Worm (Caenorhabditis elegans) whole organism, early embryonic: ENCODE data around the gene acs-22.

Source experiments
- F13C5.2 ChIP-seq: sonication (generic microtip); optimal IDR thresholded peaks from 2 replicates; lab custom pipeline; 2017; ENCODE audit warnings: mild to moderate bottlenecking, missing genetic modification characterization, inconsistent platforms, missing compliant biosample characterization
- aly-1 ChIP-seq: sonication (generic microtip); optimal IDR thresholded peaks from 2 replicates; lab custom pipeline; 2016; ENCODE audit warnings: missing genetic modification characterization, missing compliant biosample characterization
- ama-1 ChIP-seq: fragments of 150-350 bp; optimal IDR thresholded peaks from 2 replicates; lab custom pipeline; 2014
- ceh-13 ChIP-seq: fragments of 200-800 bp; sonication (Bioruptor generic); optimal IDR thresholded peaks from 2 replicates; lab custom pipeline; 2018; ENCODE audit warnings: mild to moderate bottlenecking, missing genetic modification characterization, missing compliant biosample characterization
- ets-7 ChIP-seq: sonication (generic microtip); optimal IDR thresholded peaks from 2 replicates; lab custom pipeline; 2016; ENCODE audit warnings: missing genotype, missing genetic modification characterization, missing compliant biosample characterization
- flt-1 ChIP-seq: fragments of 200-800 bp; sonication (Bioruptor generic); IDR thresholded peaks from 2 replicates; pipeline ENCODE4 v1.3.6; 2022; ENCODE audit warnings: missing genetic modification characterization, missing compliant biosample characterization
- hmg-4 ChIP-seq: fragments of 200-800 bp; sonication (Bioruptor generic); optimal IDR thresholded peaks from 2 replicates; lab custom pipeline; 2018; ENCODE audit warnings: mild to moderate bottlenecking, missing genetic modification characterization, missing compliant biosample characterization
- scrt-1 ChIP-seq: fragments of 200-800 bp; sonication (Bioruptor generic); IDR thresholded peaks from 2 replicates; pipeline ENCODE4 v1.3.6; 2022; ENCODE audit warnings: missing genetic modification characterization, missing compliant biosample characterization
- sea-1 ChIP-seq: fragments of 200-800 bp; sonication (Bioruptor generic); conservative IDR thresholded peaks from 2 replicates; pipeline ENCODE4 v1.3.6; 2022; ENCODE audit warnings: missing genetic modification characterization, missing compliant biosample characterization
- tbx-11 ChIP-seq: fragments of 200-800 bp; sonication (Bioruptor generic); IDR thresholded peaks from 2 replicates; pipeline ENCODE4 v1.3.6; 2022; ENCODE audit warnings: missing genetic modification characterization, missing compliant biosample characterization
- tra-4 ChIP-seq: sonication (generic microtip); optimal IDR thresholded peaks from 2 replicates; lab custom pipeline; 2017; ENCODE audit warnings: missing genetic modification characterization, missing compliant biosample characterization

ce11 chrX:8931647-8932046 is 668 bp downstream of the acs-22 start:
- TF ChIP-seq ama-1 (lab: Kevin White, UChicago): no peak
- TF ChIP-seq tbx-11 (GFP tag; lab: Robert Waterston, UW): no peak
- no peak for TF ChIP-seq aly-1 (tag; lab: Kevin White, UChicago)
- no peak for TF ChIP-seq ets-7
- TF ChIP-seq tra-4 (tag; lab: Kevin White, UChicago): no peak
- no peak for TF ChIP-seq ceh-13 (GFP tag; lab: Kevin White, UChicago)
- TF ChIP-seq sea-1 (GFP tag; lab: Robert Waterston, UW): no peak
- no peak for TF ChIP-seq scrt-1 (GFP tag; lab: Robert Waterston, UW)
- TF ChIP-seq hmg-4 (GFP tag; lab: Kevin White, UChicago): no peak
- TF ChIP-seq F13C5.2 (tag; lab: Kevin White, UChicago): no peak
- no peak for TF ChIP-seq flt-1 (GFP tag; lab: Robert Waterston, UW)
